Worm (Caenorhabditis elegans): ENCODE measurements around the gene agl-1.
"Not testable (repeated sequence)": the region's sequence is repeated elsewhere in the genome, so short reads cannot be mapped to it uniquely, and the experiment has no call there.

The agl-1 gene

DNA sequence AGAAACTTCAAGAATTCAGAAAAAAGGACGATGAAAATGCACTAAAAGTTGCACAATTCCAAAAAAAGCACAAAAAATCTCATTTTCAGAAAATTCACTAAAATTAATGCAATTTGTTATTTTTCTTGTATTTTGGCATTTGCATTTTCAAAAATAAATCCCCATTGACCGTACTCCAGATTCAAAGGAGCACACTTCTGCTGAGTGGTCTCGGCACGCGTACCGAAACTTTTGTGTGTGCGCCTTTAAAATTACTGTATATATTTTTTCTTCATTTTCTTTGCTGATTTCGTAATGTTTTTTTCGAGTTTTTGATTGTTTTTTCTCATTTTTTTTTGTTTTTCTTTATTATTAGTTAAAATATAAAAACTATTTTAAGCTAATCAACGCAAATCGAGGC, 45.7 kb downstream of the agl-1 start:
- TF ChIP-seq him-1 (tag; optimal IDR thresholded peaks at IDR 0.05) (no peak), dao-5 (tag; optimal IDR thresholded peaks at IDR 0.05) (no peak), W03F9.2 (tag; optimal IDR thresholded peaks at IDR 0.05) (no peak)

DNA sequence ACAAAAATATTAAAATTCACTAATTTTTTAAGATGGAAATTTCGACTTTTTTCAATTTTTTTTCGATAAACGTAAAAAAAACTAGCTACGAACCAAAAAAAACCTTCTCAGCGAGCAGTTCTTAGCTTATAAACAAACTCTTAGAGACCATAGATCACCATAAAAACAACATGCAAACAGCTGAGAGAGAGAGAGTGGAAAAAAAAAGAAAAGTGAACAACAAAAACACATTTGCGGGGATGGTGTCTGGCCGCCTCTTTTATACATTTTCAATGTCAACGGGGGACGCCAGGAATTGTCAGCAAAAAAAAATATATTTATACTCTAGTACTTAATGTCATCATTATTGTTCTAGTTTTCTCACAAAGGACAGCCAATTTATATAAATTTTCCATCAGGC, 46.4 kb downstream of the agl-1 start:
- no peak for TF ChIP-seq W03F9.2 (tag; optimal IDR thresholded peaks at IDR 0.05)
- no peak for TF ChIP-seq him-1 (tag; optimal IDR thresholded peaks at IDR 0.05)
- TF ChIP-seq dao-5 (tag; optimal IDR thresholded peaks at IDR 0.05), result no peak

DNA sequence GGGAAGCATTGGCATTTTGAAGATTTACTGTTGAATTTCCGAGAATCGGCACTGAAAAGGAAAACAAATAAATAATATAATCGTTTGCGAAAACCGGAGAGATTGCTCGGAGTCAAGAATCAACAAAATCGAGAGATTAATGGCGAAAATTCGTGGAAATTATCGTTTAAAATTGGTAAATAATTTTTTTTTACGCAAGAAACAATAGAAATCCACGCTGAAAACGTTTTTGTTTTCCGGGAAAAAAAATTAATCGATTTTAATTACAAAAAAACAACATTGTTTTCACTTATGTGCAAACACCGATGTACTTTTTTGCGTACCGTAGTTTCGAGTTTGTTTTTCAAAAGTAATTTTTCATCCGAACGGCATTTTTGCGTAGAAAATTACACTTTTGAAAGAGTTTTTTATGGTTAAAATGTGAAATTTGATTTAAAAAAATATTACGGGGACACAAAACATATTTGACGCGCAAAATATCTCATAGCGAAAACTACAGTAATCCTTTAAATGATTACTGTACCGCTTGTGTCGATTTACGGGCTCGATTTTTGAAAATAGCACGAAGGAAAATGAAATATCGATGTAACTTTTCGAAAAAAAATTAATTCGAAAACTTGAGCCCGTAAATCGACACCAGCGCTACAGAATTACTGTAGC, 47.1 kb downstream of the agl-1 start, which contains the start of gene ctl-3:
Gene ctl-3, minus strand, starts transcription at position 51 of the 660 bp plus-strand sequence.
- TF ChIP-seq him-1 (tag; optimal IDR thresholded peaks at IDR 0.05) (no peak), dao-5 (tag; optimal IDR thresholded peaks at IDR 0.05) (no peak), W03F9.2 (tag; optimal IDR thresholded peaks at IDR 0.05) (no peak)

DNA sequence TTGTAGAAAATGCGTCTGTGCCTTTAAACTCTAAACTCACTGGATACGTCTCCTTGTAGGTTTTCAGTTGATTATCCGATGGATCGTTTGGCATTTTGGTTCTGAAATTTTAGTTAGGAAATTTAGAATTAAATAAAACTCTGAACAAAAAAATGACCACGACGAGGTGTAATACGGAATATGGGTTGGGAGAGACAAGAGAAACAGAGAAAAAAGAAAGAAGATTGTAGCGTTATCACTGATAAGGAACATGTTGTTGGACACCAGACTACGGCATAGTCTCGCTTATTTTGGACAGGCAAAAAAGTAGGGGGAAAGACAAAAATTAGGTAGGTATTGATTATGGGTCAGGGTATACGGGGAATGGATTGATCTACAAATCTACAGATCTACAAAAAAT, 51.8 kb downstream of the agl-1 start, which contains the start of gene ctl-1:
Gene ctl-1, minus strand, starts transcription at position 101 of the 400 bp plus-strand sequence.
- not testable (repeated sequence) for TF ChIP-seq dao-5, him-1, W03F9.2 (tag; optimal IDR thresholded peaks at IDR 0.05)

DNA sequence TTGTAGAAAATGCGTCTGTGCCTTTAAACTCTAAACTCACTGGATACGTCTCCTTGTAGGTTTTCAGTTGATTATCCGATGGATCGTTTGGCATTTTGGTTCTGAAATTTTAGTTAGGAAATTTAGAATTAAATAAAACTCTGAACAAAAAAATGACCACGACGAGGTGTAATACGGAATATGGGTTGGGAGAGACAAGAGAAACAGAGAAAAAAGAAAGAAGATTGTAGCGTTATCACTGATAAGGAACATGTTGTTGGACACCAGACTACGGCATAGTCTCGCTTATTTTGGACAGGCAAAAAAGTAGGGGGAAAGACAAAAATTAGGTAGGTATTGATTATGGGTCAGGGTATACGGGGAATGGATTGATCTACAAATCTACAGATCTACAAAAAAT, 56.0 kb downstream of the agl-1 start, which contains the start of gene ctl-2:
Gene ctl-2, minus strand, starts transcription at position 101 of the 400 bp plus-strand sequence.
- not testable (repeated sequence) for TF ChIP-seq W03F9.2, him-1, dao-5 (tag; optimal IDR thresholded peaks at IDR 0.05)
